In the genomic region with DNA sequence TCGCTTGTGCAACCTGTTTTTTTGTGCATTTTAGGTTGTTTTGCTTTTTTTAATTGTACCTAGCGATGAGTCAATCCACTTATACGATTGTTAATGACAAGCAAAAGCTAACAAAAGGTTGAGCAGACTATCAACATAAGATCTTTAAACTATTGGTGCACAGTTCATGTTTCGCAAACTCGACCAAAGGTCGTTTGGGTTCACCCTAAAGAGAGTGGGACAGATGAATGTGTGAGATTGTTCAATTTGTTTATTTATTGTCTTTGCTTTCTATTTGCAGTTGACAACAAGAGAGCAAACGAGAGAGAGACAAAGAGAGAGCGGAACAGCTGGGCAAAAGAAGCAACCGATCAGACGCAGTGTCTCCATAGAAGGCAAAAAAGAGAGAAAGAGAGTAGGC, we compare ENCODE assay signal across 1 fruit fly cellular context.
TF ChIP-seq lines count a peak whose summit lies in the region.

No protein-coding gene starts in this region.

TF ChIP-seq in whole organism, embryonic, 481 proteins besides CTCF, POLR2A, EP300 and RAD21 (continued from another document and continues in another):
- no peak for TF ChIP-seq Optix (GFP tag; IDR thresholded peaks at IDR 0.05; lab: Robert Waterston, UW)
- no peak for TF ChIP-seq CG1832 (GFP tag; optimal IDR thresholded peaks at IDR 0.05; lab: Kevin White, UChicago)
- no peak for TF ChIP-seq sisA (GFP tag; IDR thresholded peaks at IDR 0.05; lab: Robert Waterston, UW)
- no peak for TF ChIP-seq Ssrp (tag; optimal IDR thresholded peaks at IDR 0.05; lab: Kevin White, UChicago)
- no peak for TF ChIP-seq chif (GFP tag; optimal IDR thresholded peaks at IDR 0.05; lab: Kevin White, UChicago)
- TF ChIP-seq CG13624 (GFP tag; optimal IDR thresholded peaks at IDR 0.05; lab: Kevin White, UChicago), result no peak
- TF ChIP-seq CG10209 (GFP tag; optimal IDR thresholded peaks at IDR 0.05; lab: Kevin White, UChicago), result no peak
- TF ChIP-seq chinmo (GFP tag; IDR thresholded peaks at IDR 0.05; lab: Robert Waterston, UW; ENCODE audit: partially characterized antibody), result 0 out of 4 replicates have a peak, but pooled peaks have one; percentile 59
- no peak for TF ChIP-seq CG10543 (GFP tag; optimal IDR thresholded peaks at IDR 0.05; lab: Kevin White, UChicago)
- TF ChIP-seq Oaz (GFP tag; IDR thresholded peaks at IDR 0.05; lab: Robert Waterston, UW), result no peak
- TF ChIP-seq gsb (GFP tag; IDR thresholded peaks at IDR 0.05; lab: Robert Waterston, UW), result no peak
- peak; percentile 55 for TF ChIP-seq CG3407 (GFP tag; optimal IDR thresholded peaks at IDR 0.05; lab: Kevin White, UChicago)
- no peak for TF ChIP-seq pb (GFP tag; optimal IDR thresholded peaks at IDR 0.05; lab: Kevin White, UChicago)
- no peak for TF ChIP-seq trem (tag; optimal IDR thresholded peaks at IDR 0.05; lab: Kevin White, UChicago)
- TF ChIP-seq Adf1 (GFP tag; IDR thresholded peaks at IDR 0.05; lab: Robert Waterston, UW), result no peak
- no peak for TF ChIP-seq CG17568 (GFP tag; optimal IDR thresholded peaks at IDR 0.05; lab: Kevin White, UChicago)
- TF ChIP-seq Antp (GFP tag; optimal IDR thresholded peaks at IDR 0.05; lab: Kevin White, UChicago), result no peak
- no peak for TF ChIP-seq pho (GFP tag; optimal IDR thresholded peaks at IDR 0.05; lab: Kevin White, UChicago)
- TF ChIP-seq Lim3 (GFP tag; IDR thresholded peaks at IDR 0.05; lab: Robert Waterston, UW), result no peak
- peak; percentile 33; the same call in 1 of the 2 replicates for TF ChIP-seq vvl (GFP tag; IDR thresholded peaks at IDR 0.05; lab: Robert Waterston, UW)
- no peak for TF ChIP-seq CG30020 (tag; optimal IDR thresholded peaks at IDR 0.05; lab: Kevin White, UChicago)
- TF ChIP-seq Dbx (GFP tag; IDR thresholded peaks at IDR 0.05; lab: Robert Waterston, UW), result no peak
- TF ChIP-seq lilli (GFP tag; optimal IDR thresholded peaks at IDR 0.05; lab: Kevin White, UChicago), result no peak
- TF ChIP-seq corto (GFP tag; optimal IDR thresholded peaks at IDR 0.05; lab: Kevin White, UChicago), result no peak
- no peak for TF ChIP-seq yki (optimal IDR thresholded peaks at IDR 0.05; lab: Kevin White, UChicago)
- TF ChIP-seq CG17186 (GFP tag; optimal IDR thresholded peaks at IDR 0.05; lab: Kevin White, UChicago), result no peak
- no peak for TF ChIP-seq sens-2 (GFP tag; IDR thresholded peaks at IDR 0.05; lab: Robert Waterston, UW)
- no peak for TF ChIP-seq Kr (GFP tag; optimal IDR thresholded peaks at IDR 0.05; lab: Kevin White, UChicago)
- TF ChIP-seq crc (GFP tag; optimal IDR thresholded peaks at IDR 0.05; lab: Kevin White, UChicago), result no peak
- no peak for TF ChIP-seq lmd (GFP tag; IDR thresholded peaks at IDR 0.05; lab: Robert Waterston, UW)
- no peak for TF ChIP-seq CG14050 (GFP tag; IDR thresholded peaks at IDR 0.05; lab: Robert Waterston, UW)
- no peak for TF ChIP-seq CG11560 (tag; IDR thresholded peaks at IDR 0.05; lab: Robert Waterston, UW)
- no peak for TF ChIP-seq cato (GFP tag; optimal IDR thresholded peaks at IDR 0.05; lab: Kevin White, UChicago; ENCODE audit: borderline replicate concordance)
- TF ChIP-seq onecut (GFP tag; IDR thresholded peaks at IDR 0.05; lab: Robert Waterston, UW), result 0 out of 2 replicates have a peak, but pooled peaks have one; percentile 23
- no peak for TF ChIP-seq dan (GFP tag; IDR thresholded peaks at IDR 0.05; lab: Robert Waterston, UW)
- TF ChIP-seq TFAM (GFP tag; optimal IDR thresholded peaks at IDR 0.05; lab: Kevin White, UChicago), result no peak
- TF ChIP-seq Drgx (GFP tag; IDR thresholded peaks at IDR 0.05; lab: Robert Waterston, UW), result peak; percentile 63
- no peak for TF ChIP-seq grn (GFP tag; optimal IDR thresholded peaks at IDR 0.05; lab: Kevin White, UChicago)
- TF ChIP-seq MBD-R2 (GFP tag; IDR thresholded peaks at IDR 0.05; lab: Robert Waterston, UW), result no peak
- peak; percentile 36 for TF ChIP-seq CG14710 (tag; optimal IDR thresholded peaks at IDR 0.05; lab: Kevin White, UChicago)
- no peak for TF ChIP-seq CG12391 (tag; optimal IDR thresholded peaks at IDR 0.05; lab: Kevin White, UChicago)
- TF ChIP-seq Mrtf (GFP tag; IDR thresholded peaks at IDR 0.05; lab: Robert Waterston, UW), result no peak
- no peak for TF ChIP-seq CG11247 (GFP tag; IDR thresholded peaks at IDR 0.05; lab: Robert Waterston, UW)
- no peak for TF ChIP-seq CG31388 (GFP tag; optimal IDR thresholded peaks at IDR 0.05; lab: Kevin White, UChicago)
- no peak for TF ChIP-seq salm (tag; optimal IDR thresholded peaks at IDR 0.05; lab: Kevin White, UChicago)
- TF ChIP-seq ro (GFP tag; IDR thresholded peaks at IDR 0.05; lab: Robert Waterston, UW), result no peak
- TF ChIP-seq jumu (GFP tag; optimal IDR thresholded peaks at IDR 0.05; lab: Kevin White, UChicago), result no peak
- no peak for TF ChIP-seq Bgb (GFP tag; IDR thresholded peaks at IDR 0.05; lab: Robert Waterston, UW; ENCODE audit: partially characterized antibody)
- no peak for TF ChIP-seq CG7839 (tag; optimal IDR thresholded peaks at IDR 0.05; lab: Kevin White, UChicago)
- no peak for TF ChIP-seq vfl (GFP tag; optimal IDR thresholded peaks at IDR 0.05; lab: Kevin White, UChicago)
- no peak for TF ChIP-seq cas (GFP tag; IDR thresholded peaks at IDR 0.05; lab: Robert Waterston, UW)
- TF ChIP-seq ATbp (GFP tag; optimal IDR thresholded peaks at IDR 0.05; lab: Kevin White, UChicago), result peak; percentile 77
- TF ChIP-seq CG18764 (GFP tag; optimal IDR thresholded peaks at IDR 0.05; lab: Kevin White, UChicago), result no peak
- no peak for TF ChIP-seq CG8944 (GFP tag; optimal IDR thresholded peaks at IDR 0.05; lab: Kevin White, UChicago)
- TF ChIP-seq CG1602 (GFP tag; optimal IDR thresholded peaks at IDR 0.05; lab: Kevin White, UChicago), result no peak
- no peak for TF ChIP-seq CG17829 (tag; optimal IDR thresholded peaks at IDR 0.05; lab: Kevin White, UChicago)
- no peak for TF ChIP-seq rib (GFP tag; IDR thresholded peaks at IDR 0.05; lab: Robert Waterston, UW)
- TF ChIP-seq Poxn (GFP tag; IDR thresholded peaks at IDR 0.05; lab: Robert Waterston, UW), result no peak
- TF ChIP-seq CG7745 (tag; optimal IDR thresholded peaks at IDR 0.05; lab: Kevin White, UChicago), result no peak
- no peak for TF ChIP-seq Doc2 (GFP tag; IDR thresholded peaks at IDR 0.05; lab: Robert Waterston, UW)
- no peak for TF ChIP-seq klu (GFP tag; IDR thresholded peaks at IDR 0.05; lab: Robert Waterston, UW)
- TF ChIP-seq sob (GFP tag; IDR thresholded peaks at IDR 0.05; lab: Robert Waterston, UW), result no peak
- TF ChIP-seq CG34376 (GFP tag; optimal IDR thresholded peaks at IDR 0.05; lab: Kevin White, UChicago), result peak; percentile 4
- TF ChIP-seq CG10321 (GFP tag; IDR thresholded peaks at IDR 0.05; lab: Robert Waterston, UW), result no peak
- TF ChIP-seq Atf6 (GFP tag; IDR thresholded peaks at IDR 0.05; lab: Robert Waterston, UW), result no peak
- no peak for TF ChIP-seq CG43689 (GFP tag; IDR thresholded peaks at IDR 0.05; lab: Robert Waterston, UW)
- TF ChIP-seq HmgD (GFP tag; optimal IDR thresholded peaks at IDR 0.05; lab: Kevin White, UChicago), result no peak
- no peak for TF ChIP-seq wor (GFP tag; IDR thresholded peaks at IDR 0.05; lab: Robert Waterston, UW)
- TF ChIP-seq CG3065 (GFP tag; optimal IDR thresholded peaks at IDR 0.05; lab: Kevin White, UChicago), result no peak
- peak; percentile 24 for TF ChIP-seq kah (GFP tag; optimal IDR thresholded peaks at IDR 0.05; lab: Kevin White, UChicago)
- TF ChIP-seq org-1 (GFP tag; optimal IDR thresholded peaks at IDR 0.05; lab: Kevin White, UChicago), result no peak
- TF ChIP-seq CG9727 (GFP tag; optimal IDR thresholded peaks at IDR 0.05; lab: Kevin White, UChicago), result peak; percentile 10
- peak; percentile 51 for TF ChIP-seq CG6254 (GFP tag; optimal IDR thresholded peaks at IDR 0.05; lab: Kevin White, UChicago)
- TF ChIP-seq Oli (tag; optimal IDR thresholded peaks at IDR 0.05; lab: Kevin White, UChicago), result no peak
- no peak for TF ChIP-seq Hr51 (GFP tag; optimal IDR thresholded peaks at IDR 0.05; lab: Kevin White, UChicago)
- no peak for TF ChIP-seq jing (GFP tag; optimal IDR thresholded peaks at IDR 0.05; lab: Kevin White, UChicago)
- peak; percentile 27 for TF ChIP-seq nerfin-1 (tag; optimal IDR thresholded peaks at IDR 0.05; lab: Kevin White, UChicago)
- TF ChIP-seq Hr39 (optimal IDR thresholded peaks at IDR 0.05; lab: Kevin White, UChicago), result no peak
- no peak for TF ChIP-seq CG16815 (GFP tag; optimal IDR thresholded peaks at IDR 0.05; lab: Kevin White, UChicago)
- TF ChIP-seq CG2678 (tag; optimal IDR thresholded peaks at IDR 0.05; lab: Kevin White, UChicago), result no peak
- TF ChIP-seq emc (GFP tag; optimal IDR thresholded peaks at IDR 0.05; lab: Kevin White, UChicago), result no peak
- TF ChIP-seq fu2 (GFP tag; optimal IDR thresholded peaks at IDR 0.05; lab: Kevin White, UChicago), result no peak
- TF ChIP-seq CG4404 (GFP tag; IDR thresholded peaks at IDR 0.05; lab: Robert Waterston, UW), result no peak
- TF ChIP-seq Doc3 (GFP tag; IDR thresholded peaks at IDR 0.05; lab: Robert Waterston, UW; ENCODE audit: partially characterized antibody), result no peak
- no peak for TF ChIP-seq CG8281 (tag; optimal IDR thresholded peaks at IDR 0.05; lab: Kevin White, UChicago)
- no peak for TF ChIP-seq bcd (GFP tag; optimal IDR thresholded peaks at IDR 0.05; lab: Kevin White, UChicago)
- TF ChIP-seq bsh (GFP tag; optimal IDR thresholded peaks at IDR 0.05; lab: Kevin White, UChicago), result peak; percentile 34 to 51
- TF ChIP-seq CG1529 (GFP tag; optimal IDR thresholded peaks at IDR 0.05; lab: Kevin White, UChicago), result no peak
- TF ChIP-seq CG4820 (GFP tag; optimal IDR thresholded peaks at IDR 0.05; lab: Kevin White, UChicago), result no peak
- no peak for TF ChIP-seq slbo (GFP tag; IDR thresholded peaks at IDR 0.05; lab: Robert Waterston, UW)
- TF ChIP-seq lov (optimal IDR thresholded peaks at IDR 0.05; lab: Kevin White, UChicago), result no peak
- no peak for TF ChIP-seq lov (GFP tag; IDR thresholded peaks at IDR 0.05; lab: Robert Waterston, UW)
- TF ChIP-seq btn (GFP tag; optimal IDR thresholded peaks at IDR 0.05; lab: Kevin White, UChicago), result no peak
- no peak for TF ChIP-seq CG6791 (GFP tag; IDR thresholded peaks at IDR 0.05; lab: Robert Waterston, UW; ENCODE audit: partially characterized antibody)
- no peak for TF ChIP-seq CG11723 (GFP tag; optimal IDR thresholded peaks at IDR 0.05; lab: Kevin White, UChicago)
- TF ChIP-seq knrl (GFP tag; IDR thresholded peaks at IDR 0.05; lab: Robert Waterston, UW; ENCODE audit: partially characterized antibody), result no peak
- TF ChIP-seq CG10979 (tag; optimal IDR thresholded peaks at IDR 0.05; lab: Kevin White, UChicago), result no peak
- no peak for TF ChIP-seq slp2 (GFP tag; optimal IDR thresholded peaks at IDR 0.05; lab: Kevin White, UChicago)
- no peak for TF ChIP-seq CG17612 (GFP tag; IDR thresholded peaks at IDR 0.05; lab: Robert Waterston, UW)
- no peak for TF ChIP-seq lola (GFP tag; optimal IDR thresholded peaks at IDR 0.05; lab: Kevin White, UChicago)
- TF ChIP-seq B-H2 (GFP tag; optimal IDR thresholded peaks at IDR 0.05; lab: Kevin White, UChicago), result no peak
- TF ChIP-seq Abd-B (GFP tag; optimal IDR thresholded peaks at IDR 0.05; lab: Kevin White, UChicago), result no peak
- no peak for TF ChIP-seq her (GFP tag; optimal IDR thresholded peaks at IDR 0.05; lab: Kevin White, UChicago)
- TF ChIP-seq Hsf (GFP tag; optimal IDR thresholded peaks at IDR 0.05; lab: Kevin White, UChicago), result no peak
- TF ChIP-seq Side (GFP tag; optimal IDR thresholded peaks at IDR 0.05; lab: Kevin White, UChicago), result no peak
- TF ChIP-seq Elba2 (GFP tag; optimal IDR thresholded peaks at IDR 0.05; lab: Kevin White, UChicago), result no peak
- TF ChIP-seq CG8924 (tag; optimal IDR thresholded peaks at IDR 0.05; lab: Kevin White, UChicago), result peak; percentile 15
- TF ChIP-seq CG12155 (GFP tag; optimal IDR thresholded peaks at IDR 0.05; lab: Kevin White, UChicago), result no peak
- TF ChIP-seq pita (GFP tag; optimal IDR thresholded peaks at IDR 0.05; lab: Kevin White, UChicago), result no peak
- no peak for TF ChIP-seq CG12236 (GFP tag; optimal IDR thresholded peaks at IDR 0.05; lab: Kevin White, UChicago)
- no peak for TF ChIP-seq CG31441 (GFP tag; IDR thresholded peaks at IDR 0.05; lab: Robert Waterston, UW)
- no peak for TF ChIP-seq CG14667 (GFP tag; IDR thresholded peaks at IDR 0.05; lab: Robert Waterston, UW)
- TF ChIP-seq hb (GFP tag; IDR thresholded peaks at IDR 0.05; lab: Robert Waterston, UW; ENCODE audit: partially characterized antibody), result no peak
- TF ChIP-seq lbe (GFP tag; optimal IDR thresholded peaks at IDR 0.05; lab: Kevin White, UChicago), result no peak
- no peak for TF ChIP-seq Max (GFP tag; optimal IDR thresholded peaks at IDR 0.05; lab: Kevin White, UChicago)
- TF ChIP-seq CG14441 (GFP tag; IDR thresholded peaks at IDR 0.05; lab: Robert Waterston, UW), result no peak
- TF ChIP-seq toy (GFP tag; IDR thresholded peaks at IDR 0.05; lab: Robert Waterston, UW), result no peak
- 0 out of 2 replicates have a peak, but pooled peaks have one; percentile 15 for TF ChIP-seq chm (GFP tag; IDR thresholded peaks at IDR 0.05; lab: Robert Waterston, UW)
- no peak for TF ChIP-seq CG6175 (GFP tag; IDR thresholded peaks at IDR 0.05; lab: Robert Waterston, UW)
- TF ChIP-seq bbx (GFP tag; IDR thresholded peaks at IDR 0.05; lab: Robert Waterston, UW; ENCODE audit: partially characterized antibody), result no peak
- no peak for TF ChIP-seq Sry-β (GFP tag; optimal IDR thresholded peaks at IDR 0.05; lab: Kevin White, UChicago)
- TF ChIP-seq CG15073 (GFP tag; optimal IDR thresholded peaks at IDR 0.05; lab: Kevin White, UChicago), result no peak
- TF ChIP-seq HHEX (GFP tag; optimal IDR thresholded peaks at IDR 0.05; lab: Kevin White, UChicago), result no peak
- no peak for TF ChIP-seq croc (GFP tag; conservative IDR thresholded peaks at IDR 0.05; lab: Robert Waterston, UW)
- no peak for TF ChIP-seq ken (GFP tag; IDR thresholded peaks at IDR 0.05; lab: Robert Waterston, UW)
- no peak for TF ChIP-seq odd (GFP tag; optimal IDR thresholded peaks at IDR 0.05; lab: Kevin White, UChicago)
- no peak for TF ChIP-seq CG7987 (GFP tag; optimal IDR thresholded peaks at IDR 0.05; lab: Kevin White, UChicago)
- TF ChIP-seq CG8290 (GFP tag; optimal IDR thresholded peaks at IDR 0.05; lab: Kevin White, UChicago), result no peak
- TF ChIP-seq CG8290 (tag; optimal IDR thresholded peaks at IDR 0.05; lab: Kevin White, UChicago), result no peak
- TF ChIP-seq shn (GFP tag; optimal IDR thresholded peaks at IDR 0.05; lab: Kevin White, UChicago), result no peak
- TF ChIP-seq Fer3 (tag; optimal IDR thresholded peaks at IDR 0.05; lab: Kevin White, UChicago), result no peak
- TF ChIP-seq Tbp (GFP tag; optimal IDR thresholded peaks at IDR 0.05; lab: Kevin White, UChicago), result no peak
- TF ChIP-seq CG9215 (GFP tag; IDR thresholded peaks at IDR 0.05; lab: Robert Waterston, UW), result no peak
- no peak for TF ChIP-seq CG34224 (GFP tag; IDR thresholded peaks at IDR 0.05; lab: Robert Waterston, UW; ENCODE audit: partially characterized antibody)
- no peak for TF ChIP-seq Jarid2 (GFP tag; optimal IDR thresholded peaks at IDR 0.05; lab: Kevin White, UChicago)
